Fruit fly (Drosophila melanogaster) whole organism, embryonic: ENCODE measurements around the gene CG33306.

Experiments
- B-H2 ChIP-seq: fragments of 200-800 bp; sonication (Bioruptor generic); optimal IDR thresholded peaks from 2 replicates; lab custom pipeline; 2018; ENCODE audit warnings: missing biosample characterization, mild to moderate bottlenecking, missing genetic modification characterization
- Bdp1 ChIP-seq: fragments of 200-800 bp; sonication (Bioruptor generic); optimal IDR thresholded peaks from 3 replicates; lab custom pipeline; 2016; ENCODE audit warnings: missing biosample characterization, missing genetic modification characterization
- CG1024 ChIP-seq: fragments of 200-800 bp; sonication (Bioruptor generic); IDR thresholded peaks from 2 replicates; pipeline ENCODE4 v1.3.6; 2022; ENCODE audit warnings: missing biosample characterization, missing genetic modification characterization
- CG10543 ChIP-seq: fragments of 200-800 bp; sonication (Bioruptor generic); optimal IDR thresholded peaks from 3 replicates; lab custom pipeline; 2017; ENCODE audit warnings: missing biosample characterization, mild to moderate bottlenecking, missing genetic modification characterization, moderate library complexity
- CG11560 ChIP-seq: fragments of 200-800 bp; sonication (Bioruptor generic); IDR thresholded peaks from 3 replicates; pipeline ENCODE4 v1.3.6; 2022; ENCODE audit warnings: missing biosample characterization, missing genetic modification characterization
- CG12155 ChIP-seq: fragments of 200-800 bp; sonication (Bioruptor generic); optimal IDR thresholded peaks from 3 replicates; lab custom pipeline; 2016; ENCODE audit warnings: missing biosample characterization, missing genetic modification characterization
- CG1233 ChIP-seq: fragments of 200-800 bp; sonication (Bioruptor generic); optimal IDR thresholded peaks from 4 replicates; lab custom pipeline; 2018; ENCODE audit warnings: missing biosample characterization, mild to moderate bottlenecking, missing genetic modification characterization
- CG13624 ChIP-seq: fragments of 200-800 bp; sonication (Bioruptor generic); optimal IDR thresholded peaks from 2 replicates; lab custom pipeline; 2016; ENCODE audit warnings: missing biosample characterization, missing genetic modification characterization
- CG15479 ChIP-seq: fragments of 200-800 bp; sonication (Bioruptor generic); optimal IDR thresholded peaks from 3 replicates; lab custom pipeline; 2019; ENCODE audit warnings: missing biosample characterization, mild to moderate bottlenecking, missing genetic modification characterization, moderate library complexity
- CG1603 ChIP-seq: fragments of 200-800 bp; sonication (Bioruptor generic); optimal IDR thresholded peaks from 2 replicates; lab custom pipeline; 2019; ENCODE audit warnings: missing biosample characterization, mild to moderate bottlenecking, missing genetic modification characterization, moderate library complexity
- CG16815 ChIP-seq: fragments of 200-800 bp; sonication (Bioruptor generic); optimal IDR thresholded peaks from 3 replicates; lab custom pipeline; 2017; ENCODE audit warnings: missing biosample characterization, mild to moderate bottlenecking, missing genetic modification characterization
- CG16863 ChIP-seq: fragments of 200-800 bp; sonication (Bioruptor generic); optimal IDR thresholded peaks from 3 replicates; lab custom pipeline; 2016; ENCODE audit warnings: missing biosample characterization, missing genetic modification characterization
- CG17568 ChIP-seq: fragments of 200-800 bp; sonication (Bioruptor generic); optimal IDR thresholded peaks from 2 replicates; lab custom pipeline; 2018; ENCODE audit warnings: missing biosample characterization, mild to moderate bottlenecking, missing genetic modification characterization, moderate library complexity
- CG18476 ChIP-seq: fragments of 200-800 bp; sonication (Bioruptor generic); optimal IDR thresholded peaks from 2 replicates; lab custom pipeline; 2016; ENCODE audit warnings: missing biosample characterization, mild to moderate bottlenecking, missing genetic modification characterization
- CG18619 ChIP-seq: fragments of 200-800 bp; sonication (Bioruptor generic); optimal IDR thresholded peaks from 3 replicates; lab custom pipeline; 2017; ENCODE audit warnings: missing biosample characterization, mild to moderate bottlenecking, missing genetic modification characterization
- CG31441 ChIP-seq: fragments of 200-800 bp; sonication (Bioruptor generic); IDR thresholded peaks from 2 replicates; pipeline ENCODE4 v1.3.6; 2022; ENCODE audit warnings: missing biosample characterization, missing genetic modification characterization
- CG34224 ChIP-seq: fragments of 200-800 bp; sonication (Bioruptor generic); IDR thresholded peaks from 3 replicates; pipeline ENCODE4 v1.3.6; 2022; ENCODE audit warnings: missing biosample characterization, missing genetic modification characterization; ENCODE audit not compliant: partially characterized antibody
- CG3838 ChIP-seq: fragments of 200-800 bp; sonication (Bioruptor generic); optimal IDR thresholded peaks from 3 replicates; lab custom pipeline; 2016; ENCODE audit warnings: missing biosample characterization, missing genetic modification characterization
- CG4854 ChIP-seq: fragments of 200-800 bp; sonication (Bioruptor generic); optimal IDR thresholded peaks from 2 replicates; lab custom pipeline; 2016; ENCODE audit warnings: missing biosample characterization, missing genetic modification characterization, inconsistent platforms
- CG6765 ChIP-seq: fragments of 200-800 bp; sonication (Bioruptor generic); optimal IDR thresholded peaks from 3 replicates; lab custom pipeline; 2017; ENCODE audit warnings: missing biosample characterization, mild to moderate bottlenecking, missing genetic modification characterization
- CG9437 ChIP-seq: fragments of 200-800 bp; sonication (Bioruptor generic); optimal IDR thresholded peaks from 2 replicates; lab custom pipeline; 2018; ENCODE audit warnings: missing biosample characterization, mild to moderate bottlenecking, missing genetic modification characterization
- CG9932 ChIP-seq: fragments of 200-800 bp; sonication (Bioruptor generic); IDR thresholded peaks from 2 replicates; pipeline ENCODE4 v1.3.6; 2022; ENCODE audit warnings: missing biosample characterization, missing genetic modification characterization
- CHES-1-like ChIP-seq: fragments of 200-800 bp; sonication (Bioruptor generic); optimal IDR thresholded peaks from 2 replicates; lab custom pipeline; 2016; ENCODE audit warnings: missing biosample characterization, missing genetic modification characterization
- CoRest ChIP-seq: fragments of 200-800 bp; sonication (Bioruptor generic); optimal IDR thresholded peaks from 3 replicates; lab custom pipeline; 2018; ENCODE audit warnings: missing biosample characterization, mild to moderate bottlenecking, missing genetic modification characterization, moderate library complexity
- Dbx ChIP-seq: fragments of 200-800 bp; sonication (Bioruptor generic); IDR thresholded peaks from 3 replicates; pipeline ENCODE4 v1.3.6; 2022; ENCODE audit warnings: missing biosample characterization, missing genetic modification characterization
- Fer1 ChIP-seq: fragments of 200-800 bp; sonication (Bioruptor generic); optimal IDR thresholded peaks from 2 replicates; lab custom pipeline; 2017; ENCODE audit warnings: missing biosample characterization, mild to moderate bottlenecking, missing genetic modification characterization
- Fer3 ChIP-seq: fragments of 200-800 bp; sonication (Bioruptor generic); optimal IDR thresholded peaks from 2 replicates; lab custom pipeline; 2018; ENCODE audit warnings: missing biosample characterization, mild to moderate bottlenecking, missing genetic modification characterization, moderate library complexity
- GATAe ChIP-seq: fragments of 200-800 bp; sonication (Bioruptor generic); conservative IDR thresholded peaks from 2 replicates; pipeline ENCODE4 v1.3.6; 2022; ENCODE audit warnings: missing biosample characterization, missing genetic modification characterization
- Gsc ChIP-seq: fragments of 200-800 bp; sonication (Bioruptor generic); IDR thresholded peaks from 2 replicates; pipeline ENCODE4 v1.3.6; 2022; ENCODE audit warnings: missing biosample characterization, missing genetic modification characterization
- H15 ChIP-seq: fragments of 200-800 bp; sonication (Bioruptor generic); IDR thresholded peaks from 3 replicates; pipeline ENCODE4 v1.3.6; 2022; ENCODE audit warnings: missing biosample characterization, missing genetic modification characterization
- Nf-YB ChIP-seq: fragments of 200-800 bp; sonication (Bioruptor generic); optimal IDR thresholded peaks from 3 replicates; lab custom pipeline; 2019; ENCODE audit warnings: missing biosample characterization, mild to moderate bottlenecking, missing genetic modification characterization, moderate library complexity
- Nf-YC ChIP-seq: fragments of 200-800 bp; optimal IDR thresholded peaks from 3 replicates; lab custom pipeline; 2019; ENCODE audit warnings: missing biosample characterization, mild to moderate bottlenecking, missing genetic modification characterization, moderate library complexity
- PHDP ChIP-seq: fragments of 200-800 bp; sonication (Bioruptor generic); optimal IDR thresholded peaks from 3 replicates; lab custom pipeline; 2018; ENCODE audit warnings: missing biosample characterization, mild to moderate bottlenecking, missing genetic modification characterization, moderate library complexity
- Rfx ChIP-seq: fragments of 200-800 bp; sonication (Bioruptor generic); IDR thresholded peaks from 2 replicates; pipeline ENCODE4 v1.3.6; 2022; ENCODE audit warnings: missing biosample characterization, missing genetic modification characterization
- Trl ChIP-seq, 3 experiments: fragments of >200 bp in 2 of 3; fragments of 200-800 bp in 1 of 3; sonication (Bioruptor generic) in 1 of 3; optimal IDR thresholded peaks; 2 replicates in 1 of 3; 3 replicates in 2 of 3; lab custom pipeline; 2016 to 2017; ENCODE audit warnings: missing biosample characterization in 1 of 3, missing genetic modification characterization in 1 of 3
- Vsx1 ChIP-seq: fragments of 200-800 bp; sonication (Bioruptor generic); optimal IDR thresholded peaks from 2 replicates; lab custom pipeline; 2017; ENCODE audit warnings: missing biosample characterization, mild to moderate bottlenecking, missing genetic modification characterization, missing genetic modification reagents
- amos ChIP-seq: fragments of 200-800 bp; sonication (Bioruptor generic); IDR thresholded peaks from 2 replicates; pipeline ENCODE4 v1.3.6; 2022; ENCODE audit warnings: missing biosample characterization, missing genetic modification characterization; ENCODE audit not compliant: partially characterized antibody
- bbx ChIP-seq: fragments of 200-800 bp; sonication (Bioruptor generic); IDR thresholded peaks from 2 replicates; pipeline ENCODE4 v1.3.6; 2022; ENCODE audit warnings: missing biosample characterization, missing genetic modification characterization; ENCODE audit not compliant: partially characterized antibody
- crc ChIP-seq: fragments of 200-800 bp; sonication (Bioruptor generic); optimal IDR thresholded peaks from 2 replicates; lab custom pipeline; 2016; ENCODE audit warnings: missing biosample characterization, missing genetic modification characterization
- fd3F ChIP-seq: fragments of 200-800 bp; sonication (Bioruptor generic); optimal IDR thresholded peaks from 2 replicates; lab custom pipeline; 2018; ENCODE audit warnings: missing biosample characterization, mild to moderate bottlenecking, missing genetic modification characterization, moderate library complexity
- gcm2 ChIP-seq: fragments of 200-800 bp; sonication (Bioruptor generic); optimal IDR thresholded peaks from 2 replicates; lab custom pipeline; 2016; ENCODE audit warnings: missing biosample characterization, missing genetic modification characterization
- gro ChIP-seq: fragments of 200-800 bp; sonication (Bioruptor generic); optimal IDR thresholded peaks from 2 replicates; lab custom pipeline; 2016; ENCODE audit warnings: missing biosample characterization, missing genetic modification characterization
- her ChIP-seq: fragments of 200-800 bp; sonication (Bioruptor generic); optimal IDR thresholded peaks from 2 replicates; lab custom pipeline; 2016; ENCODE audit warnings: missing biosample characterization, missing genetic modification characterization
- lab ChIP-seq: fragments of 200-800 bp; sonication (Bioruptor generic); optimal IDR thresholded peaks from 3 replicates; lab custom pipeline; 2017; ENCODE audit warnings: missing biosample characterization, missing genetic modification characterization, mild to moderate bottlenecking, moderate library complexity, missing genetic modification reagents
- lbe ChIP-seq: fragments of 200-800 bp; sonication (Bioruptor generic); optimal IDR thresholded peaks from 2 replicates; lab custom pipeline; 2016; ENCODE audit warnings: missing biosample characterization, mild to moderate bottlenecking, missing genetic modification characterization
- ranshi ChIP-seq: fragments of 200-800 bp; sonication (Bioruptor generic); IDR thresholded peaks from 2 replicates; pipeline ENCODE4 v1.3.6; 2022; ENCODE audit warnings: missing biosample characterization, missing genetic modification characterization
- slbo ChIP-seq: fragments of 200-800 bp; sonication (Bioruptor generic); IDR thresholded peaks from 2 replicates; pipeline ENCODE4 v1.3.6; 2022; ENCODE audit warnings: missing biosample characterization, missing genetic modification characterization
- sug ChIP-seq: fragments of 200-800 bp; optimal IDR thresholded peaks from 2 replicates; lab custom pipeline; 2019; ENCODE audit warnings: missing biosample characterization, mild to moderate bottlenecking, missing genetic modification characterization, moderate library complexity
- tin ChIP-seq: fragments of 200-800 bp; sonication (Bioruptor generic); optimal IDR thresholded peaks from 3 replicates; lab custom pipeline; 2016; ENCODE audit warnings: missing biosample characterization, missing genetic modification characterization
- wor ChIP-seq: fragments of 200-800 bp; sonication (Bioruptor generic); IDR thresholded peaks from 2 replicates; pipeline ENCODE4 v1.3.6; 2022; ENCODE audit warnings: missing biosample characterization, missing genetic modification characterization
- zf30C ChIP-seq: fragments of 200-800 bp; sonication (Bioruptor generic); optimal IDR thresholded peaks from 3 replicates; lab custom pipeline; 2018; ENCODE audit warnings: missing biosample characterization, mild to moderate bottlenecking, missing genetic modification characterization

The CG33306 gene

DNA sequence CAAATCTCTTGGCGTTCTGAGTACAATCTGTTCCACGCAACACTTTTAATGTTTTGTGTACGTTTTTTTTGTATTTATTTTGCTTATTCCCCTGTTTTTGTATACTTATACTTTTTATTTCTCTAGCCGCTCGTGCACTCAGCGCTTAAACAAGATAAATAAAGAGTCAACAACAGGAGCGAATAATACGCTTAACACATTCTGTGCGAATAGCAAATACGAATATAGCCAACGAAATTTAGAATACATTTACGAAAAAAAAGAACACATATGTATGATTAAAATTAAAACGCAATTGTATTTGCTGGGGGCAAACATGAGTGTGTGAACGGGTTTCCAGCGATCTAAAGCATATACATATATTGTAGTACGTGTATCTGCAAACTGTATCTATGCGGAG, 38.4 kb upstream of the CG33306 start:
- no peak for TF ChIP-seq Gsc (GFP tag; lab: Robert Waterston, UW)
- no peak for TF ChIP-seq CG12155 (GFP tag; lab: Kevin White, UChicago)
- peak; percentile 23; the same call in 1 of the 3 replicates for TF ChIP-seq Dbx (GFP tag; lab: Robert Waterston, UW)
- TF ChIP-seq Nf-YC (tag; lab: Kevin White, UChicago), result no peak
- TF ChIP-seq gcm2 (GFP tag; lab: Kevin White, UChicago), result no peak
- no peak for TF ChIP-seq CG18476 (GFP tag; lab: Kevin White, UChicago)
- TF ChIP-seq sug (tag; lab: Kevin White, UChicago), result peak; percentile 24
- TF ChIP-seq CG10543, result peak; percentile 68
- TF ChIP-seq Vsx1 (GFP tag; lab: Kevin White, UChicago), result no peak
- TF ChIP-seq CG9932 (GFP tag; lab: Robert Waterston, UW), result 0 out of 2 replicates have a peak, but pooled peaks have one; percentile 34
- peak; percentile 3 for TF ChIP-seq crc
- no peak for TF ChIP-seq CG9437 (GFP tag; lab: Kevin White, UChicago)
- no peak for TF ChIP-seq CG1603
- TF ChIP-seq Rfx (GFP tag; lab: Robert Waterston, UW), result peak; percentile 34; the same call in 1 of the 2 replicates
- TF ChIP-seq CG34224 (GFP tag; lab: Robert Waterston, UW), result no peak
- TF ChIP-seq CG3838 (GFP tag; lab: Kevin White, UChicago), result no peak
- no peak for TF ChIP-seq CG1024 (GFP tag; lab: Robert Waterston, UW)
- TF ChIP-seq lbe (GFP tag; lab: Kevin White, UChicago), result peak; percentile 74
- TF ChIP-seq CG17568 (GFP tag; lab: Kevin White, UChicago), result peak; percentile 22
- TF ChIP-seq tin (GFP tag; lab: Kevin White, UChicago), result no peak
- no peak for TF ChIP-seq H15
- TF ChIP-seq PHDP (tag; lab: Kevin White, UChicago), result peak; percentile 56
- peak; percentile 54 for TF ChIP-seq B-H2 (GFP tag; lab: Kevin White, UChicago)
- TF ChIP-seq CG16815 (GFP tag; lab: Kevin White, UChicago), result no peak
- no peak for TF ChIP-seq CG11560 (tag; lab: Robert Waterston, UW)
- TF ChIP-seq CHES-1-like (GFP tag; lab: Kevin White, UChicago), result peak; percentile 38
- TF ChIP-seq CG31441 (GFP tag; lab: Robert Waterston, UW), result no peak
- peak; percentile 27 for TF ChIP-seq Fer1
- TF ChIP-seq slbo, result no peak
- TF ChIP-seq fd3F (GFP tag; lab: Kevin White, UChicago), result peak; percentile 52
- no peak for TF ChIP-seq Bdp1 (GFP tag; lab: Kevin White, UChicago)
- TF ChIP-seq Trl (optimal IDR thresholded peaks at IDR 0.05; lab: Kevin White, UChicago), result no peak
- no peak for TF ChIP-seq Trl (GFP tag; optimal IDR thresholded peaks at IDR 0.05; lab: Kevin White, UChicago)
- TF ChIP-seq CG13624 (GFP tag; lab: Kevin White, UChicago), result peak; percentile 8
- TF ChIP-seq amos (GFP tag; lab: Robert Waterston, UW), result no peak
- TF ChIP-seq Fer3 (tag; lab: Kevin White, UChicago), result peak; percentile 51
- no peak for TF ChIP-seq CG16863
- no peak for TF ChIP-seq ranshi (GFP tag; lab: Robert Waterston, UW)
- TF ChIP-seq CG6765, result peak; percentile 10
- TF ChIP-seq gro, result peak; percentile 55
- TF ChIP-seq CoRest (tag; lab: Kevin White, UChicago), result peak; percentile 18
- no peak for TF ChIP-seq bbx (GFP tag; lab: Robert Waterston, UW)
- TF ChIP-seq wor, result no peak
- TF ChIP-seq CG4854 (GFP tag; lab: Kevin White, UChicago), result no peak
- TF ChIP-seq CG1233, result peak; percentile 9
- TF ChIP-seq CG15479 (GFP tag; lab: Kevin White, UChicago), result no peak
- no peak for TF ChIP-seq Nf-YB (GFP tag; lab: Kevin White, UChicago)
- TF ChIP-seq lab (GFP tag; lab: Kevin White, UChicago), result peak; percentile 80
- TF ChIP-seq zf30C, result no peak
- peak; percentile 59 for TF ChIP-seq her (GFP tag; lab: Kevin White, UChicago)
- TF ChIP-seq GATAe, result no peak
- no peak for TF ChIP-seq CG18619 (GFP tag; lab: Kevin White, UChicago)
